Fruit fly (Drosophila melanogaster) Kc167 (cell line): ENCODE results near the gene CG11498.

Experiments used
- Myc ChIP-seq: fragments of >200 bp; optimal IDR thresholded peaks from 2 replicates; lab custom pipeline; 2017; ENCODE audit warnings: missing external identifiers
- Sin3A ChIP-seq: fragments of >200 bp; optimal IDR thresholded peaks from 2 replicates; lab custom pipeline; 2018; ENCODE audit warnings: missing external identifiers
- h ChIP-seq: fragments of >200 bp; optimal IDR thresholded peaks from 3 replicates; lab custom pipeline; 2018; ENCODE audit warnings: missing external identifiers
- insv ChIP-seq: fragments of >200 bp; optimal IDR thresholded peaks from 3 replicates; lab custom pipeline; 2018; ENCODE audit warnings: missing external identifiers
- psq ChIP-seq: fragments of >200 bp; optimal IDR thresholded peaks from 2 replicates; lab custom pipeline; 2017; ENCODE audit warnings: missing external identifiers
- ttk ChIP-seq: sonication (Bioruptor generic); optimal IDR thresholded peaks from 2 replicates; lab custom pipeline; 2017; ENCODE audit warnings: missing external identifiers

The CG11498 gene

DNA sequence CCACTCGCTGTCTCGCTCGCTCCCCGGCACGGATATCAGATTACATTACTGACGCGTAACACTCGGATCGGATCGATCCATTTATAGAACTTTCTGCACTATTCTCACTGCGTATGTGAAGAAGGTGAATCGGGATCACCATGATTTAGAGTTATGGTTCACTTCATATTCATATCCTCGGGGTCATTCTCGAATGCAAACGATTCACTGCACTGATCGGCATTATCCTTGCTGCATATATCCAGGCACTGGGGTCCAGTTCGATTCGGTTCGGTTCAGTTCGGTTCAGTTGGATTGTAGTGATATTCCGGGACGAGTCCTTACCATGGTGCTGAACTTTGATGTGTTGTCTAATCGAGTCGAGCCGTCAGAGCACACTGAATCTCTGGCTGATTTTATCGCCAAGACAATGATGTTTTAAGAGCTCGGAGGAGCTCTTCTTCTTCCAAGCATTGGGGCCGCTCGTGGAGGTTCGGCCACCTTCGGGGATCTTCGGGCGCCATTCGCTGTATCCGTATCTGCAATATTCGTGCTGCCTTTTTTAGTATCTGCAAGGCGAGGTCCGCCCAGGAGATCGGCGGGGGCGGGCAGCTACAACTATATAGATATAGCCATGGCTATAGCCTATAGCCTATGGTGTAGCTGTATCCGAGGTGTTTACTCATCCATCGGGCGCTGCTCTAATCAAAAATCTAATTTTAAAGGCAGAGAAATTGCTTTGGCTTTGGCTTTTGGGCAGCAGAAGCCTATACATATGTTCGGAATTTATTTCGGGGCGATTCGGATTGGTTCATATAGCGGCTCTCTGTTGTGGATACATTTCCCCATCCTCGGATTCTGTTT is 14.1 kb upstream of the CG11498 start, which contains the start of gene Mlc2:
Gene Mlc2, minus strand, starts transcription at position 392 of the 843 bp plus-strand sequence.
- no peak for TF ChIP-seq ttk
- TF ChIP-seq psq (lab: Kevin White, UChicago), result no peak
- no peak for TF ChIP-seq Myc (lab: Kevin White, UChicago)
- no peak for TF ChIP-seq Sin3A (lab: Kevin White, UChicago)
- TF ChIP-seq insv, result no peak
- TF ChIP-seq h, result no peak

DNA sequence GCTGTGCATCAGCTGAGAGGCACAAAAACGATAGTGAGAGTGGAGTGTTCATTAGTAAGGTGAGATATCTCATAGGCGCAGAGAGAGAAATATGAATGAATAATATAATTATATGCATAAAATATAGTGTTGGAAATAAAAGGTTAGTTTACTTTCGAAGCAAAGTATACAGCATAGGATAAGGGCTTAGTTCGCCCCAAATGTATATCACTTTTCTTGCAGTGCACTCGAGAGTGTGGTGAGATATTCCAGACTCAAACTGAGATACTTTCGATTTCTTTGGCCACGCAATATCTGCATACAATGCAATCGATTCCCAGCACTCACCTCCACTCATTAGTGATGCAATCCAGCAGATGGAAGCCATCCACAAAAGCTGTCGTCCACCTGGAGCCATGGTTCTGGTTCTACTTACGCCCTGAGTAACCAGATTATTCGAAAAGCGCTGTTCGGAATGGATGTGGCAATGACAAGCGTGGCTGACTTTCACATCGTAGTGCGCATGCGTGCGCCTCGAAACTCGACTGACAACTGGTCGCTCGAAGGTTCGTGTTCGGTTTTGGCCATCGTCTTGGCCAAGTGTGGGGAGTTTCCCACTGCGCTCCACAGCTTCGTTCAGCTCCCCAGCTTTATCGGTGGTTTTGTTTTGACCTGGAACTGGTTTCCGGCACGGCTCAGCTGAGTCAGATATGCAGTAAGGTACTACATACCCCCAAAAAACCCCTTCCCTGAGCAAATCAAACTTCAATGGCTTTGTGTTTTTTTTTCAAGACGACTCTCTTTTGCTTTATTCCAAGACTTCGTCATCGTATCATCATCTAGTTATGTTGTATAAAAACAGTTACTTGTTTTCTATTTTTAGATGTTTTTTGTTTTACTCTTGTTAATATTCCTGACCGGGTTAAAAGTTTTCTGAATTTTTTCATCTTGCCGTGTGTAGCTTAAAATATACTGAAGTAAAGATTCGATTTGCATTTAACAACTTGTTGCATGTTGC is 10.7 kb upstream of the CG11498 start, which contains the start of gene Rsod:
Gene Rsod, minus strand, starts transcription at position 537 of the 997 bp plus-strand sequence.
- TF ChIP-seq psq (lab: Kevin White, UChicago) (no peak), insv (no peak)

DNA sequence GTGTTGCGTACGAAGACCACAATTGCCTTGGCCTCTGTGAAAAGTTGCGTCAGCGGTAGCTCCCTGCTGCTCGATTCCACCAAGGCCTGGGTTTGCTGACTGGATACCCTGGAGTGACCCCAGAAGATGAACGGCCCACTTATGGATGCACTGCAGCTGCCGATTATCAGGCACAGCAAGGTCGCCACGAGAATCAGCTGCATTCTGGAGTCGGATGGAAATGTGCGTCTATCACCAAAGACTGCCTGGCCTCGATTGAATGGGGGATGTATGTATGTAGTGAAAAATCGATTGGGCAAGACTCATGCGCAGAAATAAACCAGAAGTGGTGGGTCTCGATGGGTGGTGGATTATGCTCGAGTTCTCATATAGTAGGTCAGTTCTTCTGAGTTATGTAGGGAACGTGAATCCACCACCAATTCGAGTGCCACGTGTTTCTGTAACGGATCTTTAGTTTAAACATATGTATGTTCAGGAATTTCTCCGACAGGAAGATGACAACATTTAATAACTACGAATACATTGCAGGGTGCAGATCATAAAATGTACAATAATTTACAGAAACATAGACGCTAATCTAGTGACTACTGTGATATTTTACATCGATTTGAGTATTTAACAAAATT is 6.0 kb upstream of the CG11498 start, which contains the start of gene VhaAC45RP:
Gene VhaAC45RP, minus strand, starts transcription at position 261 of the 626 bp plus-strand sequence.
- no peak for TF ChIP-seq Myc (lab: Kevin White, UChicago)
- no peak for TF ChIP-seq insv
- no peak for TF ChIP-seq h
- no peak for TF ChIP-seq psq (lab: Kevin White, UChicago)
- no peak for TF ChIP-seq Sin3A (lab: Kevin White, UChicago)
- TF ChIP-seq ttk, result no peak

DNA sequence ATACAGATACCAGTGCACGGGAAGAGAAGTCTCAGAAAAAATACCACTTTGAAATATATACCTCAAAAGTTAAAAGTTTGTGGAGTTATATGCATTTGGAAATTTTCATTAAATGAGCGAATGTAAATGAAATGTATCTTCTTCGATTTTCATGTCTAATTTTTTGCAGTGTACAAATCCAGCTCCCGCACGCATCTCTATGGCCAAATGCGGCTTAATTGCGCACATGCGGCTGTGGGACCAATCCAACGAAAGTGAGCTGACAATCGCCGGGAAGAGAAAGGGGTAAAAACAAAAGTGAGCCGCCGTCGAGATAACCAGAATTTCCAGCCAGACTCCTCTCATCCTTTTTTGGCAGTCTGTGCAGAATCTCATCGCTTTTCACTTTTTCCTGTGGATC is 3.9 kb upstream of the CG11498 start:
- TF ChIP-seq Myc (lab: Kevin White, UChicago), result no peak

DNA sequence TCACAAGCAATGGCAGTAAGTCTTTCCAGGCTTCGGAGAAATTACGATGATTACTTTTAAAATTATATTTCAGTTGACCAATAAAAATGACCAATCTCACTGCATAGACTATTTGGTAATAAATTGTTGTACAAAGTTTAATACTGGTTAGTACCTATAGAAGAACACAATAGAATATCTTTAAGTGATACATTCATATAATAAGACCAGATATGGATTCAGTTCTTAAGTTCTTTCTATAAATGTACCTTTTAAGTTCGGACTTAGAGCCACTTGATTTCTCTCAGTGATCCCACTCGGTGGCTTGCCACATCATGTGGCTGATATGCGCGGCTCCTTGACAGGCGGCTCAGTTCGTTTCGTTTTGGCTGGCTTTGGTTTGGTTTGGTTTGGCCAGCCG is 3.0 kb upstream of the CG11498 start:
- no peak for TF ChIP-seq h

dm6 chr3R:30153864-30154263 is 6.4 kb downstream of the CG11498 start:
- TF ChIP-seq h (no peak), ttk (no peak), Myc (lab: Kevin White, UChicago) (no peak), insv (no peak), Sin3A (lab: Kevin White, UChicago) (no peak), psq (lab: Kevin White, UChicago) (no peak)

DNA sequence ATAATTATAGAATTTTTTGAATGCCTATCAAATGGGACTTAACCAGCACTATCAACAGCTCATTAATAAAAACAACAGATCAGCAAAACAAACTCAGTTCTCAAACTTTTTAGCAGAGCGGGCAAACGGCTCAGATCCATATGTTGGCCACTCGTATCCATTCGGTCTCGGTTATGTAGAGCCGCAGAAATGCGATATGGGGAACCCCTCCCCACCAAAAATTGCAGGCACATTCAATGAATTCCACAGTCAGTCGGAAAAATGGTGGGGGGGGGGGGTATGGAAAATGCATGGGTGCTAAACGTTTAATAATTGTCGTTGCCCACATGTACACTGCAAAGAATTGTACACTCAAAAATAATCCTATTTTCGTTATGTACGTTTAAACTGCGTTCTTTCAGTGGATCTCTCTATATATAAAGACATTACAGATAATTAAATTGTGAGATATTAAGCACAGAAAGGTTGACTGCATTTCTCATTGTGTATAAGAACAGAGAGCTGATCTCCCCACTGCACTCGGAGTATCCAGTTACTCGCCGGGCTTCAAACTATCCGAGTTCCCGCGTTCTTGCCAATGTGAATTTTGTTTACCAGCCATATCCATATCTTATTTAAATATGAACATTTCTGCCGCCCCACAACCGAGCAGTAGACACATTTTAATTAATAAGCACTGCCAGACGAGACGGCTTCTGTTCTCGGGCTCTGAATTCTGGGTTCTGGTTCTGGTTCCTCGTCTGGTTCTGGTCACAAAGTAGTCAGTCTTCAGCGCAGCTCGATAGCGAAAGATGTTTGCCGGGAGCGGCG is 8.8 kb downstream of the CG11498 start, which contains the start of gene CG15529:
Gene CG15529, plus strand, starts transcription at position 760 of the 810 bp plus-strand sequence.
- no peak for TF ChIP-seq h
- no peak for TF ChIP-seq Sin3A (lab: Kevin White, UChicago)
- no peak for TF ChIP-seq Myc (lab: Kevin White, UChicago)
- TF ChIP-seq ttk, result no peak
- TF ChIP-seq psq (lab: Kevin White, UChicago), result no peak
- no peak for TF ChIP-seq insv

- TF ChIP-seq insv (no peak), h (no peak), Myc (lab: Kevin White, UChicago) (no peak), psq (lab: Kevin White, UChicago) (no peak), Sin3A (lab: Kevin White, UChicago) (no peak), ttk (no peak)
Measured at dm6 chr3R:30150602-30151001, 9.7 kb downstream of the CG11498 start.

- no peak for TF ChIP-seq Myc (lab: Kevin White, UChicago)
- TF ChIP-seq psq (lab: Kevin White, UChicago), result no peak
- no peak for TF ChIP-seq ttk
- TF ChIP-seq insv, result no peak
- no peak for TF ChIP-seq h
- no peak for TF ChIP-seq Sin3A (lab: Kevin White, UChicago)
Measured at dm6 chr3R:30149506-30149905, 10.8 kb downstream of the CG11498 start, which contains the start of gene AdoR. TSS of gene AdoR (minus strand) at chr3R:30149606.

DNA sequence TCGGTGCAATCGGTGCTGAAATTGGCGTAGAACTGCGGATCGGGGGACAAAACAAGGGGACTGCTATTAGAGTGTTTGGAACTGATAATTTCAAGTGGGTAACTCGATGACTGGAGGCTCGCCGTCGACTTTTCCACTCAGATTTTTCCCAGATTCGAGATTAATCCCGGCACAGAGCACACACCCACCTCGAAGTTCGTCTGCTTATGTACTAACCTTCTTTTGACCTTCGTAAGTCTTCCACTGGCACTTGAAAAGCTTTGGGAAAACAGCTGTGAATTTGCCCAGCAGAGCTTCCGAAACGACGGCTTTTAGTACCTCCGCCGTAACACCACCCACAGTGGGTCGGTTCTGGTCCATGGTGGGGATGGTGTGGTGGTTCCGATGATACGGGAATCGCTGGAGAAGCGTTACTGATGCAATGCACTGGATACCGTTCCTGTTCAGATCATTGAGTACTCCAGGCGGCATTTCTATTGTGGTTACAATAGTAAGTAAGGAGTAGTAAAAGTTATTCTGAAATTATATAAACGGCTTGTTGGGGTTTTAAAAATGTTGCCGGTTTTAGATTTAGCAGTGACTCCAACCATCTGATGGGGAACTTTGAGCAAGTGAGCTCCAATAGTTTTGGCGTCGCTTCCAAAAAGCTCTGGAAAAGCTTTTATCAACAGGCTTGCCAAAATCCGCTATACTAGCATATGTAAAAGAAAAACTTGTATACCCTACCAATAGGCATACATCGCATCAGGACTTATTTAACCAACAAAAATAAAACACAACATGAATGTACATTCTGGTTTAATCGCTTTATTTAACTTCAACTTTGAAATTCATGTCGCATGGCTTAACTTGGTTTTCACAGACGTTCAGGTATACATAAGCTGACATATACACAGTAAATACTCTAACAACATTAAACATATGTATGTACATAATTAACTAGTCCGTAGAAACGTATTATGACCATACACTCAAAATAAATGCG is 25.9 kb downstream of the CG11498 start, which contains the start of gene Tpi:
Gene Tpi, minus strand, starts transcription at position 537 of the 985 bp plus-strand sequence.
- TF ChIP-seq insv (no peak), ttk (no peak), Sin3A (lab: Kevin White, UChicago) (no peak), h (no peak), psq (lab: Kevin White, UChicago) (no peak), Myc (lab: Kevin White, UChicago) (no peak)
